Fruit fly (Drosophila melanogaster): ENCODE data around the gene Rsph9.

The Rsph9 gene

dm6 chr2L:17429788-17430587 is 17.6 kb upstream of the Rsph9 start (continued):
- TF ChIP-seq fd96Cb (tag; optimal IDR thresholded peaks at IDR 0.05) (peak; percentile 99), CG7271 (tag; optimal IDR thresholded peaks at IDR 0.05) (peak; percentile 83), ranshi (GFP tag; IDR thresholded peaks at IDR 0.05) (peak; percentile 92), zen (tag; optimal IDR thresholded peaks at IDR 0.05) (peak; percentile 93), CG12236 (GFP tag; optimal IDR thresholded peaks at IDR 0.05) (no peak), CG10366 (GFP tag; IDR thresholded peaks at IDR 0.05) (peak; percentile 68), chm (GFP tag; IDR thresholded peaks at IDR 0.05) (no peak; the same call in 1 of the 2 replicates), CG1233 (GFP tag; optimal IDR thresholded peaks at IDR 0.05) (peak; percentile 96), Optix (GFP tag; IDR thresholded peaks at IDR 0.05) (no peak), Xrp1 (GFP tag; IDR thresholded peaks at IDR 0.05) (peak; percentile 94), row (GFP tag; IDR thresholded peaks at IDR 0.05) (peak; percentile 94), tll (GFP tag; optimal IDR thresholded peaks at IDR 0.05) (no peak), HHEX (GFP tag; optimal IDR thresholded peaks at IDR 0.05) (peak; percentile 94), CG6272 (GFP tag; IDR thresholded peaks at IDR 0.05) (peak; percentile 90), sim (GFP tag; IDR thresholded peaks at IDR 0.05) (no peak), CG8290 (GFP tag; optimal IDR thresholded peaks at IDR 0.05) (peak; percentile 71), CG8290 (tag; optimal IDR thresholded peaks at IDR 0.05) (peak; percentile 19 to 35), Ada2b (GFP tag; IDR thresholded peaks at IDR 0.05) (peak; percentile 94), CG18619 (GFP tag; optimal IDR thresholded peaks at IDR 0.05) (peak; percentile 79), CG10462 (GFP tag; optimal IDR thresholded peaks at IDR 0.05) (peak; percentile 29), sima (GFP tag; optimal IDR thresholded peaks at IDR 0.05) (no peak), CG7839 (tag; optimal IDR thresholded peaks at IDR 0.05) (peak; percentile 94), CG34422 (GFP tag; IDR thresholded peaks at IDR 0.05) (peak; percentile 96), CG17912 (GFP tag; optimal IDR thresholded peaks at IDR 0.05) (no peak), Dfd (GFP tag; optimal IDR thresholded peaks at IDR 0.05) (no peak), da (GFP tag; optimal IDR thresholded peaks at IDR 0.05) (no peak), pho (GFP tag; optimal IDR thresholded peaks at IDR 0.05) (no peak), sens (GFP tag) (peak; percentile 95), B-H1 (GFP tag; IDR thresholded peaks at IDR 0.05) (peak; percentile 94), pzg (GFP tag; optimal IDR thresholded peaks at IDR 0.05) (no peak), CG2199 (GFP tag; IDR thresholded peaks at IDR 0.05) (peak; percentile 16; the same call in 1 of the 3 replicates), MTF-1 (GFP tag; optimal IDR thresholded peaks at IDR 0.05; ENCODE audit: borderline replicate concordance) (peak; percentile 78), zfh1 (GFP tag; IDR thresholded peaks at IDR 0.05) (peak; percentile 54; the same call in 2 of the 3 replicates), ATbp (GFP tag; optimal IDR thresholded peaks at IDR 0.05) (peak; percentile 94), Dll (GFP tag; IDR thresholded peaks at IDR 0.05; ENCODE audit: partially characterized antibody) (no peak), dysf (GFP tag; IDR thresholded peaks at IDR 0.05) (peak; percentile 88), CG9437 (GFP tag; optimal IDR thresholded peaks at IDR 0.05) (peak; percentile 96), CG4617 (GFP tag; optimal IDR thresholded peaks at IDR 0.05; ENCODE audit: borderline replicate concordance) (peak; percentile 53), C15 (GFP tag; IDR thresholded peaks at IDR 0.05) (peak; percentile 72; the same call in 1 of the 3 replicates), exex (tag; optimal IDR thresholded peaks at IDR 0.05) (peak; percentile 78), CG31224 (GFP tag; IDR thresholded peaks at IDR 0.05) (peak; percentile 80), CG11695 (GFP tag; IDR thresholded peaks at IDR 0.05) (peak; percentile 98), CG7372 (GFP tag; IDR thresholded peaks at IDR 0.05) (peak; percentile 93), wor (GFP tag; IDR thresholded peaks at IDR 0.05) (peak; percentile 88), CG14667 (GFP tag; IDR thresholded peaks at IDR 0.05) (peak; percentile 90), Hr3 (GFP tag; optimal IDR thresholded peaks at IDR 0.05) (peak; percentile 96), CG3995 (GFP tag; optimal IDR thresholded peaks at IDR 0.05) (peak; percentile 55), CG30403 (GFP tag; optimal IDR thresholded peaks at IDR 0.05) (peak; percentile 93), knrl (GFP tag; IDR thresholded peaks at IDR 0.05; ENCODE audit: partially characterized antibody) (no peak), nau (GFP tag; optimal IDR thresholded peaks at IDR 0.05) (peak; percentile 94)
